Worm (Caenorhabditis elegans): ENCODE measurements around the gene ftt-2.
A peak's percentile ranks its signal among the peaks of the same experiment; 100 is the strongest.

Gene ftt-2

DNA sequence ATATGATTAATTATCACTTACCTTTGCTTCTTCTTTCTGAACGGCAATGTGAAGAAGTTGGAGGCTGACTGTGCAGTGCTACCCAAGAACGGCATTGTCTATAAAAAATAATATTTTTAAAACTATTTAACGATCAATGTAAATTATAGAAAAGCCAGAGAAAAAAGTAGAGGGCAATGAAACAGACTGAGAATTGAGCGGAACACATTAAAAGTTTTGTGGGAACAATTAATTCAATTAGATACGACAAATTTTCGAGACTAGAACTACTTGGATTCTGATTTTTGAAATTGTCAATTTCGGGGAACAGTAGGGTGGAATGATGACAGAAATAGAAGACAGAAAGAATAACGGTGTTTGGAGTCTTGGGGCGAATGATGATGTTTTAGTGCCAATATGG, 13.6 kb downstream of the ftt-2 start, which contains the start of gene F52D10.2:
TSS of gene F52D10.2 (minus strand) at position 101 of the 400 bp plus-strand sequence.
- TF ChIP-seq grh-1 (GFP tag; IDR thresholded peaks at IDR 0.05) (no peak), aha-1 (tag; optimal IDR thresholded peaks at IDR 0.05) (no peak), F16B12.6 (tag; optimal IDR thresholded peaks at IDR 0.05) (no peak), tbx-2 (tag; optimal IDR thresholded peaks at IDR 0.05) (no peak), elt-3 (tag; optimal IDR thresholded peaks at IDR 0.05) (no peak)

- TF ChIP-seq efl-1 (optimal IDR thresholded peaks at IDR 0.05) = no peak
- TF ChIP-seq efl-1 (GFP tag; optimal IDR thresholded peaks at IDR 0.05 in 1 of 2) = peak in 1 of 2 experiments; percentile 91
- no peak for TF ChIP-seq C16A3.4 (tag; optimal IDR thresholded peaks at IDR 0.05)
Measured at ce11 chrX:11590545-11590944, 14.7 kb downstream of the ftt-2 start.

DNA sequence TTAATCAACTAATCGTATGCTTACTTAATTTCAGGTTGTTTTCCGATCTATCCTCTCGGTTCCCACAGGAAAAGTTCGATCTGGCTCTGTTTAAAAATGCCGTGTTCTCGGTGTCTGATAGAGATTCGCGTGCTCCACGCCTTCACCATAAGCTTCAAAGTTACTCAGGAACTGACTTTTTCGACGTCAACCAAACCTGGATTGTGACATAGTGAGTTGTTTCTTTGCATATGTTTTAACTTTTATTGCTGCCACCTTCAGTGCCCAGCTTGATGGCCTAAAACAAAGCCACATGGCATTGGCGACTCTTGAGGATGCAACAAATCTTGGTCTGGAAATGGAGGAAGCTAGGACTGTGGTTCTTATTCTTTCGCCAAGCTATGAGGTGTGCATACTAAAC, 19.3 kb downstream of the ftt-2 start:
- peak; percentile 69 for TF ChIP-seq dsc-1 (tag; optimal IDR thresholded peaks at IDR 0.05)
- no peak for TF ChIP-seq unc-86 (tag; optimal IDR thresholded peaks at IDR 0.05)

- TF ChIP-seq pqm-1 (tag; optimal IDR thresholded peaks at IDR 0.05) (no peak), nhr-71 (tag; optimal IDR thresholded peaks at IDR 0.05) (no peak), snu-23 (GFP tag; optimal IDR thresholded peaks at IDR 0.05) (no peak), grh-1 (GFP tag; IDR thresholded peaks at IDR 0.05) (no peak)
Measured at ce11 chrX:11585375-11585774, 19.8 kb downstream of the ftt-2 start, which contains the start of gene abts-2. Gene abts-2, plus strand, starts transcription at chrX:11585675.

- TF ChIP-seq ceh-82 (tag; optimal IDR thresholded peaks at IDR 0.05) = peak in 1 of 3 experiments; percentile 17
- TF ChIP-seq lin-14 (GFP tag; optimal IDR thresholded peaks at IDR 0.05) = peak; percentile 78
- TF ChIP-seq C16A3.4 (tag; optimal IDR thresholded peaks at IDR 0.05) = no peak
- TF ChIP-seq efl-1 (optimal IDR thresholded peaks at IDR 0.05) = no peak
- peak in 1 of 2 experiments; percentile 49 for TF ChIP-seq efl-1 (GFP tag; optimal IDR thresholded peaks at IDR 0.05 in 1 of 2)
- 0 out of 2 replicates have a peak, but pooled peaks have one; percentile 19 for TF ChIP-seq mab-9 (GFP tag; IDR thresholded peaks at IDR 0.05)
Measured at ce11 chrX:11576429-11577088, 28.7 kb downstream of the ftt-2 start.

- peak; percentile 44 for TF ChIP-seq rnt-1 (tag; optimal IDR thresholded peaks at IDR 0.05)
- TF ChIP-seq fkh-4 (tag; optimal IDR thresholded peaks at IDR 0.05; ENCODE audit: borderline replicate concordance) = no peak
- TF ChIP-seq lin-14 (GFP tag; optimal IDR thresholded peaks at IDR 0.05) = peak; percentile 67
Measured at ce11 chrX:11574167-11574566, 31.1 kb downstream of the ftt-2 start.

ce11 chrX:11572205-11572604, 33.0 kb downstream of the ftt-2 start, which contains the start of gene frm-3:
Gene frm-3, plus strand, starts transcription at chrX:11572505.
- TF ChIP-seq ets-5 (GFP tag; IDR thresholded peaks at IDR 0.05) (no peak), unc-130 (tag; optimal IDR thresholded peaks at IDR 0.05) (no peak), nhr-47 (tag; optimal IDR thresholded peaks at IDR 0.05) (no peak), lin-15B (tag; optimal IDR thresholded peaks at IDR 0.05) (no peak), fkh-10 (GFP tag; optimal IDR thresholded peaks at IDR 0.05) (no peak), lir-3 (tag; optimal IDR thresholded peaks at IDR 0.05; ENCODE audit: poor library complexity) (no peak)

DNA sequence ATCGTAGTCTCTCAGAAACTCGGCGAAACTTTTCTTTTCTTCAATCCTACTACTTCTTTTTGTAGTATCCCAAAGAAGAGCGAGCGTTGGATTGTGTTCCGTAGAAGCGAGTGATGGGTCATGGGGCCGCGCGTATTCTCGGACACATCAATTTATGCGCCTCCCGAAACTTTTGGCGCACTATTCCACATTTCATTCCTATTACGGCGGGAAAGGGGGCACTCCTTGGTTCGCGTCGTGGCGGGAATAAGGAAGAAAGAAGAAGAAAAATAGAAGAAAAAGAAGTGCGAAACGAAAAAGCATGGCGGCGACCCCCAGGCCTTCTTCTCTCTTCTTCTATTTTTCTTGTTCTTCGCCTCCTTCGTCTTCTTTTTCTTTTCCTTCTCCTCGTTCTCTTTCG, 33.5 kb downstream of the ftt-2 start:
- TF ChIP-seq isw-1 (GFP tag; IDR thresholded peaks at IDR 0.05) = peak; percentile 9; the same call in 1 of the 2 replicates
- no peak for TF ChIP-seq aha-1 (tag; optimal IDR thresholded peaks at IDR 0.05)
- no peak for TF ChIP-seq lin-13 (GFP tag; optimal IDR thresholded peaks at IDR 0.05)
- TF ChIP-seq fkh-10 (GFP tag; optimal IDR thresholded peaks at IDR 0.05) = peak; percentile 19
- peak; percentile 80 for TF ChIP-seq lin-14 (GFP tag; optimal IDR thresholded peaks at IDR 0.05)
